Fruit fly (Drosophila melanogaster): ENCODE measurements around the gene Hs2st.
A peak's percentile ranks its signal among the peaks of the same experiment; 100 is the strongest.

DNA sequence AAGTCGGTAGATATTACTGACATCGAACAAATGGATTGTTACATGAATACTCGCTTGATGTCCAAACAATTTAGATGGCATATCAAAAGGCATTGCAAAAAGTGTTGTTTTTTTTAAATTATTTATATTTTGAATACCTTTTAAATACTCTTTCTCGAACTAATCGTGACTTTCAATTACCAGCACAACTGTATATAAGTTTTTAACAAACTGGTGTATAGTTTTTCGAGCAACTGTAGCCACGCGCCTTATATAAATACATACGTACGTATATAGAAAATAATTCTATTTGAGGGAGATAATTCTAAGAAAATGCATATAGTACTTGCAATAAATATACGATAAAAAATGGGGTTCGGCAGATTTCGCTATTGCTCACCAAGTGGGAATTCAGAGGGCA lies 4.3 kb downstream of the Hs2st start:
- no peak for TF ChIP-seq Clk (GFP tag; optimal IDR thresholded peaks at IDR 0.05)
- no peak for TF ChIP-seq cic (GFP tag; optimal IDR thresholded peaks at IDR 0.05)
- no peak for TF ChIP-seq bab1 (GFP tag; optimal IDR thresholded peaks at IDR 0.05)
- no peak for TF ChIP-seq Crg-1 (GFP tag; optimal IDR thresholded peaks at IDR 0.05)
- TF ChIP-seq CG5204 (GFP tag; optimal IDR thresholded peaks at IDR 0.05): no peak
- TF ChIP-seq CG11617 (GFP tag; optimal IDR thresholded peaks at IDR 0.05): no peak
- no peak for TF ChIP-seq CG7101 (tag; optimal IDR thresholded peaks at IDR 0.05)
- TF ChIP-seq CG1620 (GFP tag; optimal IDR thresholded peaks at IDR 0.05): no peak
- peak; percentile 94 for TF ChIP-seq kay (GFP tag; ENCODE audit: borderline replicate concordance)

All from whole organism, adult.